Fruit fly (Drosophila melanogaster): ENCODE results near the gene CG14454.

DNA sequence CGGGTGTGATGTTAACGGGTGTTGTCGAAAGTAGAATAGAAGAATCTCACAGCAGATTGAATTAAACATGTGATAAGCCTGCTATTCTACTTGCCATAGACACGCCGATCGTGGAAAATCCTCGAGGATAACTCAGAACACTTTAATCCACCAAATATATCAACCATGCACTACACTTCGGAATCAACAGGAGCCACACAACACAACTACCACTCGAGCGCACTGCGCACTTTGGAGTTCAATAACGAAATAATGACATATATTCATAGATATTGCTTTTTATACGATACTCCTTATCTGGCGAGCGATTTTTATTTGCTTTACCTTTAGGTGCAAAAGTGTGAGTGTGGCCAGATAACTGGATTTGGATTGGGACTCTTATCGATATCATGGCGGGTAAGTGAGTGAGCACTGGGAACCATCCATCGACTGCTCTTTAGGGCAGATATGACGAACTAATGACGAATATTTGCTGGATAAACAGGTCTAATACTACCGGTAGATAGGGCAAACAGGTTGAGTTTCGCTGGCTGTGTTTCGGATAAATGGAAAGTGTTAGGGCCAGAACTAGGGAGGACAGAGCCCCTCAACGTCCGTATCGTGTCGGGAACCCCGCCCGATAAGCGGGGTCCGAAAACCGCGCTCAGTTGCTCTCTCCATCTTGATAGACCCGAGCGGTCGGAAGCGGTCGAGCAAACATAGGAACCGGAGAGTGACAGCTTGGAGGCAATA is 22.9 kb downstream of the CG14454 start, which contains the start of gene Jhbp6:
- TF ChIP-seq CG33017 (tag; optimal IDR thresholded peaks at IDR 0.05) (no peak), CG12768 (GFP tag; optimal IDR thresholded peaks at IDR 0.05) (no peak), CG14711 (tag; optimal IDR thresholded peaks at IDR 0.05) (no peak), CG11617 (GFP tag; optimal IDR thresholded peaks at IDR 0.05) (no peak), CG7101 (tag; optimal IDR thresholded peaks at IDR 0.05) (no peak), Hr96 (GFP tag; optimal IDR thresholded peaks at IDR 0.05) (no peak), CG5204 (GFP tag; optimal IDR thresholded peaks at IDR 0.05) (no peak), Clk (GFP tag; optimal IDR thresholded peaks at IDR 0.05) (no peak), pad (GFP tag; optimal IDR thresholded peaks at IDR 0.05) (no peak), CG1620 (GFP tag; optimal IDR thresholded peaks at IDR 0.05) (no peak), Mnt (GFP tag; optimal IDR thresholded peaks at IDR 0.05) (no peak)
